Fruit fly (Drosophila melanogaster) whole organism, embryonic: ENCODE results near the gene nmdyn-D6.

ENCODE experiments used
- Adf1 ChIP-seq: fragments of 200-800 bp; sonication (Bioruptor generic); IDR thresholded peaks from 2 replicates; pipeline ENCODE4 v1.3.6; 2022; ENCODE audit warnings: missing biosample characterization, missing genetic modification characterization
- Asciz ChIP-seq: fragments of 200-800 bp; sonication (Bioruptor generic); optimal IDR thresholded peaks from 2 replicates; lab custom pipeline; 2017; ENCODE audit warnings: missing biosample characterization, mild to moderate bottlenecking, missing genetic modification characterization, missing genetic modification reagents
- CG10366 ChIP-seq: fragments of 200-800 bp; sonication (Bioruptor generic); IDR thresholded peaks from 2 replicates; pipeline ENCODE4 v1.3.6; 2022; ENCODE audit warnings: missing biosample characterization, missing genetic modification characterization
- CG10543 ChIP-seq: fragments of 200-800 bp; sonication (Bioruptor generic); optimal IDR thresholded peaks from 3 replicates; lab custom pipeline; 2017; ENCODE audit warnings: missing biosample characterization, mild to moderate bottlenecking, missing genetic modification characterization, moderate library complexity
- CG1233 ChIP-seq: fragments of 200-800 bp; sonication (Bioruptor generic); optimal IDR thresholded peaks from 4 replicates; lab custom pipeline; 2018; ENCODE audit warnings: missing biosample characterization, mild to moderate bottlenecking, missing genetic modification characterization
- CG14014 ChIP-seq: fragments of 200-800 bp; sonication (Bioruptor generic); IDR thresholded peaks from 2 replicates; pipeline ENCODE4 v1.3.6; 2022; ENCODE audit warnings: missing biosample characterization, missing genetic modification characterization
- CG14710 ChIP-seq: fragments of 200-800 bp; sonication (Bioruptor generic); optimal IDR thresholded peaks from 3 replicates; lab custom pipeline; 2019; ENCODE audit warnings: missing biosample characterization, mild to moderate bottlenecking, missing genetic modification characterization, moderate library complexity
- CG1647 ChIP-seq: fragments of 200-800 bp; sonication (Bioruptor generic); optimal IDR thresholded peaks from 3 replicates; lab custom pipeline; 2016; ENCODE audit warnings: missing biosample characterization, missing genetic modification characterization
- CG16779 ChIP-seq: fragments of 200-800 bp; sonication (Bioruptor generic); IDR thresholded peaks from 2 replicates; pipeline ENCODE4 v1.3.6; 2022; ENCODE audit warnings: missing biosample characterization, missing genetic modification characterization
- CG17802 ChIP-seq: fragments of 200-800 bp; sonication (Bioruptor generic); optimal IDR thresholded peaks from 2 replicates; lab custom pipeline; 2018; ENCODE audit warnings: missing biosample characterization, mild to moderate bottlenecking, missing genetic modification characterization, moderate library complexity
- CG18011 ChIP-seq: fragments of 200-800 bp; sonication (Bioruptor generic); optimal IDR thresholded peaks from 2 replicates; lab custom pipeline; 2017; ENCODE audit warnings: missing biosample characterization, missing genetic modification characterization, mild to moderate bottlenecking, moderate library complexity, missing genotype
- CG2199 ChIP-seq: fragments of 200-800 bp; sonication (Bioruptor generic); IDR thresholded peaks from 3 replicates; pipeline ENCODE4 v1.3.6; 2022; ENCODE audit warnings: missing biosample characterization, missing genetic modification characterization
- CG2712 ChIP-seq: fragments of 200-800 bp; optimal IDR thresholded peaks from 3 replicates; lab custom pipeline; 2019; ENCODE audit warnings: missing biosample characterization, mild to moderate bottlenecking, missing genetic modification characterization, moderate library complexity
- CG3163 ChIP-seq: fragments of 200-800 bp; sonication (Bioruptor generic); optimal IDR thresholded peaks from 3 replicates; lab custom pipeline; 2016; ENCODE audit warnings: missing biosample characterization, missing genetic modification characterization
- CG32532 ChIP-seq: fragments of 200-800 bp; sonication (Bioruptor generic); IDR thresholded peaks from 2 replicates; pipeline ENCODE4 v1.3.6; 2022; ENCODE audit warnings: missing biosample characterization, missing genetic modification characterization
- CG3847 ChIP-seq: fragments of 200-800 bp; sonication (Bioruptor generic); IDR thresholded peaks from 2 replicates; pipeline ENCODE4 v1.3.6; 2022; ENCODE audit warnings: missing biosample characterization, missing genetic modification characterization
- CG5245 ChIP-seq: fragments of 200-800 bp; sonication (Bioruptor generic); optimal IDR thresholded peaks from 3 replicates; lab custom pipeline; 2016; ENCODE audit warnings: missing biosample characterization, missing genetic modification characterization
- CG6689 ChIP-seq: fragments of 200-800 bp; sonication (Bioruptor generic); IDR thresholded peaks from 2 replicates; pipeline ENCODE4 v1.3.6; 2022; ENCODE audit warnings: missing biosample characterization, missing genetic modification characterization
- CG6765 ChIP-seq: fragments of 200-800 bp; sonication (Bioruptor generic); optimal IDR thresholded peaks from 3 replicates; lab custom pipeline; 2017; ENCODE audit warnings: missing biosample characterization, mild to moderate bottlenecking, missing genetic modification characterization
- CG7745 ChIP-seq: fragments of 200-800 bp; sonication (Bioruptor generic); optimal IDR thresholded peaks from 2 replicates; lab custom pipeline; 2018; ENCODE audit warnings: missing biosample characterization, mild to moderate bottlenecking, missing genetic modification characterization, moderate library complexity
- CG7928 ChIP-seq: fragments of 200-800 bp; sonication (Bioruptor generic); optimal IDR thresholded peaks from 2 replicates; lab custom pipeline; 2017; ENCODE audit warnings: missing biosample characterization, mild to moderate bottlenecking, missing genetic modification characterization
- Dek ChIP-seq: fragments of 200-800 bp; sonication (Bioruptor generic); optimal IDR thresholded peaks from 3 replicates; lab custom pipeline; 2019; ENCODE audit warnings: missing biosample characterization, mild to moderate bottlenecking, missing genetic modification characterization, moderate library complexity
- Dfd ChIP-seq, 2 experiments: fragments of >200 bp; optimal IDR thresholded peaks; 2 replicates each; lab custom pipeline; 2017; ENCODE audit warnings: missing biosample characterization in 2 of 2, missing genetic modification characterization in 2 of 2
- HLH3B ChIP-seq: fragments of 200-800 bp; sonication (Bioruptor generic); IDR thresholded peaks from 2 replicates; pipeline ENCODE4 v1.3.6; 2022; ENCODE audit warnings: missing biosample characterization, missing genetic modification characterization
- Hmr ChIP-seq: fragments of 200-800 bp; sonication (Bioruptor generic); optimal IDR thresholded peaks from 3 replicates; lab custom pipeline; 2017; ENCODE audit warnings: mild to moderate bottlenecking, missing biosample characterization, missing genetic modification reagents, missing genetic modification characterization
- Hr39 ChIP-seq: fragments of >200 bp; optimal IDR thresholded peaks from 2 replicates; lab custom pipeline; 2017
- Hr51 ChIP-seq, 2 experiments: fragments of 200-800 bp; sonication (Bioruptor generic); optimal IDR thresholded peaks; 2 replicates in 1 of 2; 3 replicates in 1 of 2; lab custom pipeline; 2016 to 2018; ENCODE audit warnings: missing biosample characterization in 2 of 2, missing genetic modification characterization in 2 of 2, mild to moderate bottlenecking in 1 of 2, moderate library complexity in 1 of 2
- MBD-R2 ChIP-seq: fragments of 200-800 bp; sonication (Bioruptor generic); IDR thresholded peaks from 2 replicates; pipeline ENCODE4 v1.3.6; 2022; ENCODE audit warnings: missing biosample characterization, missing genetic modification characterization
- Max ChIP-seq: fragments of 200-800 bp; sonication (Bioruptor generic); optimal IDR thresholded peaks from 2 replicates; lab custom pipeline; 2016; ENCODE audit warnings: missing biosample characterization, mild to moderate bottlenecking, missing genetic modification characterization
- NFAT ChIP-seq: fragments of 200-800 bp; sonication (Bioruptor generic); IDR thresholded peaks from 2 replicates; pipeline ENCODE4 v1.3.6; 2022; ENCODE audit warnings: missing biosample characterization, missing genetic modification characterization
- Rfx ChIP-seq: fragments of 200-800 bp; sonication (Bioruptor generic); IDR thresholded peaks from 2 replicates; pipeline ENCODE4 v1.3.6; 2022; ENCODE audit warnings: missing biosample characterization, missing genetic modification characterization
- bowl ChIP-seq: fragments of 200-800 bp; sonication (Bioruptor generic); IDR thresholded peaks from 2 replicates; pipeline ENCODE4 v1.3.6; 2022; ENCODE audit warnings: missing biosample characterization, missing genetic modification characterization
- bsh ChIP-seq, 2 experiments: fragments of 200-800 bp; sonication (Bioruptor generic); optimal IDR thresholded peaks; 2 replicates each; lab custom pipeline; 2017 to 2018; ENCODE audit warnings: mild to moderate bottlenecking in 2 of 2, missing biosample characterization in 2 of 2, missing genetic modification characterization in 2 of 2, moderate library complexity in 1 of 2
- btn ChIP-seq: fragments of 200-800 bp; sonication (Bioruptor generic); optimal IDR thresholded peaks from 2 replicates; lab custom pipeline; 2016; ENCODE audit warnings: missing biosample characterization, missing genetic modification characterization
- chinmo ChIP-seq: fragments of 200-800 bp; sonication (Bioruptor generic); IDR thresholded peaks from 4 replicates; pipeline ENCODE4 v1.3.6; 2022; ENCODE audit warnings: missing biosample characterization, missing genetic modification characterization; ENCODE audit not compliant: partially characterized antibody
- disco-r ChIP-seq: fragments of 200-800 bp; sonication (Bioruptor generic); optimal IDR thresholded peaks from 2 replicates; lab custom pipeline; 2016; ENCODE audit warnings: missing biosample characterization, missing genetic modification characterization
- ewg ChIP-seq: fragments of 200-800 bp; sonication (Bioruptor generic); optimal IDR thresholded peaks from 3 replicates; lab custom pipeline; 2017; ENCODE audit warnings: mild to moderate bottlenecking, missing biosample characterization, missing genetic modification reagents, missing genetic modification characterization
- hb ChIP-seq: fragments of 200-800 bp; sonication (Bioruptor generic); IDR thresholded peaks from 3 replicates; pipeline ENCODE4 v1.3.6; 2022; ENCODE audit warnings: missing biosample characterization, missing genetic modification characterization; ENCODE audit not compliant: partially characterized antibody
- her ChIP-seq: fragments of 200-800 bp; sonication (Bioruptor generic); optimal IDR thresholded peaks from 2 replicates; lab custom pipeline; 2016; ENCODE audit warnings: missing biosample characterization, missing genetic modification characterization
- kni ChIP-seq: fragments of 200-800 bp; sonication (Bioruptor generic); optimal IDR thresholded peaks from 3 replicates; lab custom pipeline; 2017; ENCODE audit warnings: mild to moderate bottlenecking, missing biosample characterization, missing genetic modification reagents, missing genetic modification characterization
- lmd ChIP-seq: fragments of 200-800 bp; sonication (Bioruptor generic); IDR thresholded peaks from 2 replicates; pipeline ENCODE4 v1.3.6; 2022; ENCODE audit warnings: missing biosample characterization, missing genetic modification characterization
- mld ChIP-seq: fragments of 200-800 bp; sonication (Bioruptor generic); IDR thresholded peaks from 3 replicates; pipeline ENCODE4 v1.3.6; 2022; ENCODE audit warnings: missing biosample characterization, missing genetic modification characterization; ENCODE audit not compliant: partially characterized antibody
- pum ChIP-seq: fragments of 200-800 bp; sonication (Bioruptor generic); optimal IDR thresholded peaks from 2 replicates; lab custom pipeline; 2016; ENCODE audit warnings: missing biosample characterization, missing genetic modification characterization
- run ChIP-seq: fragments of 200-800 bp; sonication (Bioruptor generic); optimal IDR thresholded peaks from 3 replicates; lab custom pipeline; 2018; ENCODE audit warnings: missing biosample characterization, mild to moderate bottlenecking, missing genetic modification characterization
- sima ChIP-seq: fragments of 200-800 bp; sonication (Bioruptor generic); optimal IDR thresholded peaks from 2 replicates; lab custom pipeline; 2016; ENCODE audit warnings: missing biosample characterization, missing genetic modification characterization
- stc ChIP-seq: fragments of 200-800 bp; sonication (Bioruptor generic); IDR thresholded peaks from 2 replicates; pipeline ENCODE4 v1.3.6; 2022; ENCODE audit warnings: missing biosample characterization, missing genetic modification characterization
- tap ChIP-seq: fragments of 200-800 bp; optimal IDR thresholded peaks from 3 replicates; lab custom pipeline; 2019; ENCODE audit warnings: missing biosample characterization, mild to moderate bottlenecking, missing genetic modification characterization, moderate library complexity
- tgo ChIP-seq: fragments of 200-800 bp; sonication (Bioruptor generic); IDR thresholded peaks from 3 replicates; pipeline ENCODE4 v1.3.6; 2022; ENCODE audit warnings: missing biosample characterization, missing genetic modification characterization
- trem ChIP-seq: fragments of 200-800 bp; optimal IDR thresholded peaks from 3 replicates; lab custom pipeline; 2019; ENCODE audit warnings: missing biosample characterization, mild to moderate bottlenecking, missing genetic modification characterization, moderate library complexity
- wdn ChIP-seq: fragments of 200-800 bp; sonication (Bioruptor generic); IDR thresholded peaks from 2 replicates; pipeline ENCODE4 v1.3.6; 2022; ENCODE audit warnings: missing biosample characterization, missing genetic modification characterization

Gene nmdyn-D6

DNA sequence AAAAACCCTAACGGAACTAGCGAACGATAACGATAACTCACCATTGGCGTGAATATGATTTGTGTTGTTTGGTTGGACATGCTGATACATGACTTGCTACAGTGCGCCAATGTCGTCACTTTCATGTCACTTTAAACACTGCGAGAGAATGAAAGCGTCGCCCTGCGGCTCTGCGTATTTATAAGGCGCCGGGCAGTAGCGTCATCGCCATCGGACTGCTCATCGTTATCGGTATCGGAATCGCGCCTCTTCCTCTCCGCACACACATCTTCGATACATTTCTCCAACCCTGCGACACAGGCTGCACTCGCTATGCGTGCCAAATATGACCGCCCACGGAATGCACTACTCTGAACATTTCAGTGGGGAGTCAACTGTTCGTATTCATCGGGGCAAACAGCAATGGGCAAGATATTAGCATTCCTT lies 19.0 kb downstream of the nmdyn-D6 start, which contains the start of gene sbm (continued):
- TF ChIP-seq Rfx (GFP tag; lab: Robert Waterston, UW) (peak; percentile 81), CG3847 (GFP tag; lab: Robert Waterston, UW) (peak; percentile 54; the same call in 1 of the 2 replicates), CG16779 (peak; percentile 63; the same call in 1 of the 2 replicates), tgo (GFP tag; lab: Robert Waterston, UW) (peak; percentile 50; the same call in 1 of the 3 replicates), Hr51 (GFP tag; optimal IDR thresholded peaks at IDR 0.05; lab: Kevin White, UChicago) (peak in 1 of 2 experiments; percentile 6), CG2712 (tag; lab: Kevin White, UChicago) (peak; percentile 1), CG14014 (GFP tag; lab: Robert Waterston, UW) (0 out of 2 replicates have a peak, but pooled peaks have one; percentile 12), CG10366 (GFP tag; lab: Robert Waterston, UW) (peak; percentile 17; the same call in 1 of the 2 replicates), Dek (peak; percentile 14), ewg (GFP tag; lab: Kevin White, UChicago) (peak; percentile 23), pum (peak; percentile 59), HLH3B (peak; percentile 58), CG14710 (tag; lab: Kevin White, UChicago) (no peak), disco-r (GFP tag; lab: Kevin White, UChicago) (no peak), NFAT (GFP tag; lab: Robert Waterston, UW) (peak; percentile 73), run (tag; lab: Kevin White, UChicago) (no peak), CG5245 (GFP tag; lab: Kevin White, UChicago) (peak; percentile 20), her (GFP tag; lab: Kevin White, UChicago) (peak; percentile 28), CG6689 (peak; percentile 27; the same call in 1 of the 2 replicates), Hmr (peak; percentile 36), CG10543 (GFP tag; lab: Kevin White, UChicago) (no peak), Max (GFP tag; lab: Kevin White, UChicago) (no peak), hb (GFP tag; lab: Robert Waterston, UW) (peak; percentile 87), Adf1 (GFP tag; lab: Robert Waterston, UW) (peak; percentile 35), CG3163 (no peak), sima (GFP tag; lab: Kevin White, UChicago) (no peak), trem (tag; lab: Kevin White, UChicago) (peak; percentile 9), CG17802 (peak; percentile 30), Hr39 (lab: Kevin White, UChicago) (no peak), Asciz (GFP tag; lab: Kevin White, UChicago) (no peak), CG1647 (GFP tag; lab: Kevin White, UChicago) (no peak), btn (GFP tag; lab: Kevin White, UChicago) (no peak), CG2199 (0 out of 3 replicates have a peak, but pooled peaks have one; percentile 39), chinmo (peak; percentile 67; the same call in 1 of the 4 replicates), bowl (GFP tag; lab: Robert Waterston, UW) (no peak), CG6765 (GFP tag; lab: Kevin White, UChicago) (no peak), Dfd (GFP tag; optimal IDR thresholded peaks at IDR 0.05; lab: Kevin White, UChicago) (no peak), stc (GFP tag; lab: Robert Waterston, UW) (no peak), mld (peak; percentile 70; the same call in 2 of the 3 replicates), lmd (GFP tag; lab: Robert Waterston, UW) (peak; percentile 66), wdn (peak; percentile 64; the same call in 1 of the 2 replicates), CG18011 (GFP tag; lab: Kevin White, UChicago) (no peak), kni (GFP tag; lab: Kevin White, UChicago) (no peak), CG32532 (peak; percentile 73), tap (tag; lab: Kevin White, UChicago) (no peak), CG1233 (GFP tag; lab: Kevin White, UChicago) (no peak), CG7928 (peak; percentile 88), CG7745 (tag; lab: Kevin White, UChicago) (no peak), bsh (GFP tag; optimal IDR thresholded peaks at IDR 0.05; lab: Kevin White, UChicago) (peak in 1 of 2 experiments; percentile 20), MBD-R2 (GFP tag; lab: Robert Waterston, UW) (no peak)
